Fruit fly (Drosophila melanogaster) whole organism, embryonic: ENCODE data around the gene CG31213.

ENCODE experiments used
- Awh ChIP-seq: fragments of 200-800 bp; sonication (Bioruptor generic); IDR thresholded peaks from 2 replicates; pipeline ENCODE4, ENCODE4 v1.3.6; 2022; ENCODE audit warnings: missing biosample characterization, missing genetic modification characterization
- BEAF-32 ChIP-seq: fragments of 200-800 bp; sonication (Bioruptor generic); optimal IDR thresholded peaks from 3 replicates; lab custom pipeline; 2017; ENCODE audit warnings: missing biosample characterization, missing genetic modification characterization, mild to moderate bottlenecking, moderate library complexity, missing genetic modification reagents
- CG10267 ChIP-seq: fragments of 200-800 bp; sonication (Bioruptor generic); optimal IDR thresholded peaks from 2 replicates; lab custom pipeline; 2018; ENCODE audit warnings: missing biosample characterization, mild to moderate bottlenecking, missing genetic modification characterization, moderate library complexity
- CG12236 ChIP-seq: fragments of 200-800 bp; sonication (Bioruptor generic); optimal IDR thresholded peaks from 2 replicates; lab custom pipeline; 2016; ENCODE audit warnings: missing biosample characterization, missing genetic modification characterization
- CG1233 ChIP-seq: fragments of 200-800 bp; sonication (Bioruptor generic); optimal IDR thresholded peaks from 4 replicates; lab custom pipeline; 2018; ENCODE audit warnings: missing biosample characterization, mild to moderate bottlenecking, missing genetic modification characterization
- CG12659 ChIP-seq: fragments of 200-800 bp; sonication (Bioruptor generic); optimal IDR thresholded peaks from 3 replicates; lab custom pipeline; 2017; ENCODE audit warnings: mild to moderate bottlenecking, missing biosample characterization, missing genetic modification reagents, missing genetic modification characterization
- CG15073 ChIP-seq: fragments of 200-800 bp; sonication (Bioruptor generic); optimal IDR thresholded peaks from 2 replicates; lab custom pipeline; 2016; ENCODE audit warnings: missing biosample characterization, missing genetic modification characterization
- CG15514 ChIP-seq: fragments of 200-800 bp; sonication (Bioruptor generic); optimal IDR thresholded peaks from 3 replicates; lab custom pipeline; 2017; ENCODE audit warnings: missing biosample characterization, missing genetic modification characterization, mild to moderate bottlenecking, moderate library complexity, missing genetic modification reagents
- CG1647 ChIP-seq: fragments of 200-800 bp; sonication (Bioruptor generic); optimal IDR thresholded peaks from 3 replicates; lab custom pipeline; 2016; ENCODE audit warnings: missing biosample characterization, missing genetic modification characterization
- CG16813 ChIP-seq: fragments of 200-800 bp; sonication (Bioruptor generic); IDR thresholded peaks from 3 replicates; pipeline ENCODE4 v1.3.6; 2022; ENCODE audit warnings: missing biosample characterization, missing genetic modification characterization; ENCODE audit not compliant: partially characterized antibody
- CG16815 ChIP-seq: fragments of 200-800 bp; sonication (Bioruptor generic); optimal IDR thresholded peaks from 3 replicates; lab custom pipeline; 2017; ENCODE audit warnings: missing biosample characterization, mild to moderate bottlenecking, missing genetic modification characterization
- CG17328 ChIP-seq: fragments of 200-800 bp; sonication (Bioruptor generic); IDR thresholded peaks from 2 replicates; pipeline ENCODE4 v1.3.6; 2022; ENCODE audit warnings: missing biosample characterization, missing genetic modification characterization
- CG18619 ChIP-seq: fragments of 200-800 bp; sonication (Bioruptor generic); optimal IDR thresholded peaks from 3 replicates; lab custom pipeline; 2017; ENCODE audit warnings: missing biosample characterization, mild to moderate bottlenecking, missing genetic modification characterization
- CG2199 ChIP-seq: fragments of 200-800 bp; sonication (Bioruptor generic); IDR thresholded peaks from 3 replicates; pipeline ENCODE4 v1.3.6; 2022; ENCODE audit warnings: missing biosample characterization, missing genetic modification characterization
- CG31441 ChIP-seq: fragments of 200-800 bp; sonication (Bioruptor generic); IDR thresholded peaks from 2 replicates; pipeline ENCODE4 v1.3.6; 2022; ENCODE audit warnings: missing biosample characterization, missing genetic modification characterization
- CG3281 ChIP-seq: fragments of 200-800 bp; sonication (Bioruptor generic); optimal IDR thresholded peaks from 3 replicates; lab custom pipeline; 2017; ENCODE audit warnings: missing biosample characterization, mild to moderate bottlenecking, missing genetic modification characterization
- CG4328 ChIP-seq: fragments of 200-800 bp; sonication (Bioruptor generic); optimal IDR thresholded peaks from 3 replicates; lab custom pipeline; 2017; ENCODE audit warnings: missing biosample characterization, missing genetic modification reagents, missing genetic modification characterization
- CG7556 ChIP-seq: fragments of 200-800 bp; sonication (Bioruptor generic); optimal IDR thresholded peaks from 2 replicates; lab custom pipeline; 2017; ENCODE audit warnings: missing biosample characterization, mild to moderate bottlenecking, missing genetic modification characterization
- CG7839 ChIP-seq: fragments of 200-800 bp; sonication (Bioruptor generic); optimal IDR thresholded peaks from 3 replicates; lab custom pipeline; 2018; ENCODE audit warnings: missing biosample characterization, mild to moderate bottlenecking, missing genetic modification characterization, moderate library complexity
- CG8478 ChIP-seq: fragments of >200 bp; optimal IDR thresholded peaks from 2 replicates; lab custom pipeline; 2018
- Drgx ChIP-seq: fragments of 200-800 bp; sonication (Bioruptor generic); IDR thresholded peaks from 2 replicates; pipeline ENCODE4 v1.3.6; 2022; ENCODE audit warnings: missing biosample characterization, missing genetic modification characterization
- HmgD ChIP-seq: fragments of 200-800 bp; sonication (Bioruptor generic); optimal IDR thresholded peaks from 3 replicates; lab custom pipeline; 2016; ENCODE audit warnings: missing biosample characterization, missing genetic modification characterization
- HmgZ ChIP-seq: fragments of 200-800 bp; sonication (Bioruptor generic); optimal IDR thresholded peaks from 2 replicates; lab custom pipeline; 2018; ENCODE audit warnings: missing biosample characterization, mild to moderate bottlenecking, missing genetic modification characterization
- Hr51 ChIP-seq, 2 experiments: fragments of 200-800 bp; sonication (Bioruptor generic); optimal IDR thresholded peaks; 2 replicates in 1 of 2; 3 replicates in 1 of 2; lab custom pipeline; 2016 to 2018; ENCODE audit warnings: missing biosample characterization in 2 of 2, missing genetic modification characterization in 2 of 2, mild to moderate bottlenecking in 1 of 2, moderate library complexity in 1 of 2
- Lhr ChIP-seq: fragments of 200-800 bp; sonication (Bioruptor generic); optimal IDR thresholded peaks from 3 replicates; lab custom pipeline; 2017; ENCODE audit warnings: mild to moderate bottlenecking, missing biosample characterization, missing genetic modification reagents, missing genetic modification characterization
- Mad ChIP-seq: fragments of 200-800 bp; sonication (Bioruptor generic); optimal IDR thresholded peaks from 2 replicates; lab custom pipeline; 2016; ENCODE audit warnings: missing biosample characterization, missing genetic modification characterization
- Pdp1 ChIP-seq, 2 experiments: fragments of 200-800 bp; sonication (Bioruptor generic); optimal IDR thresholded peaks; 3 replicates each; lab custom pipeline; 2016; ENCODE audit warnings: missing biosample characterization in 2 of 2, missing genetic modification characterization in 2 of 2, mild to moderate bottlenecking in 1 of 2, moderate library complexity in 1 of 2
- Ravus ChIP-seq: fragments of 200-800 bp; sonication (Bioruptor generic); IDR thresholded peaks from 2 replicates; pipeline ENCODE4 v1.3.6; 2022; ENCODE audit warnings: missing biosample characterization, missing genetic modification characterization
- Usf ChIP-seq: fragments of 200-800 bp; sonication (Bioruptor generic); optimal IDR thresholded peaks from 2 replicates; lab custom pipeline; 2017; ENCODE audit warnings: missing genotype, missing biosample characterization, missing genetic modification characterization
- Vsx1 ChIP-seq: fragments of 200-800 bp; sonication (Bioruptor generic); optimal IDR thresholded peaks from 2 replicates; lab custom pipeline; 2017; ENCODE audit warnings: missing biosample characterization, mild to moderate bottlenecking, missing genetic modification characterization, missing genetic modification reagents
- disco-r ChIP-seq: fragments of 200-800 bp; sonication (Bioruptor generic); optimal IDR thresholded peaks from 2 replicates; lab custom pipeline; 2016; ENCODE audit warnings: missing biosample characterization, missing genetic modification characterization
- dm ChIP-seq: fragments of 200-800 bp; sonication (Bioruptor generic); optimal IDR thresholded peaks from 3 replicates; lab custom pipeline; 2016; ENCODE audit warnings: missing biosample characterization, missing genetic modification characterization
- en ChIP-seq: fragments of 200-800 bp; sonication (Bioruptor generic); optimal IDR thresholded peaks from 2 replicates; lab custom pipeline; 2016; ENCODE audit warnings: missing biosample characterization, missing genetic modification characterization
- fru ChIP-seq: fragments of >200 bp; optimal IDR thresholded peaks from 2 replicates; lab custom pipeline; 2017
- gce ChIP-seq: fragments of 200-800 bp; sonication (Bioruptor generic); IDR thresholded peaks from 3 replicates; pipeline ENCODE4 v1.3.6; 2022; ENCODE audit warnings: missing biosample characterization, missing genetic modification characterization
- grau ChIP-seq: fragments of 200-800 bp; optimal IDR thresholded peaks from 3 replicates; lab custom pipeline; 2019; ENCODE audit warnings: missing biosample characterization, mild to moderate bottlenecking, missing genetic modification characterization, moderate library complexity
- ham ChIP-seq: fragments of 200-800 bp; sonication (Bioruptor generic); IDR thresholded peaks from 2 replicates; pipeline ENCODE4 v1.3.6; 2022; ENCODE audit warnings: missing biosample characterization, missing genetic modification characterization
- kay ChIP-seq: fragments of 200-800 bp; sonication (Bioruptor generic); optimal IDR thresholded peaks from 2 replicates; lab custom pipeline; 2016; ENCODE audit warnings: missing biosample characterization, missing genetic modification characterization
- lmd ChIP-seq: fragments of 200-800 bp; sonication (Bioruptor generic); IDR thresholded peaks from 2 replicates; pipeline ENCODE4 v1.3.6; 2022; ENCODE audit warnings: missing biosample characterization, missing genetic modification characterization
- lola ChIP-seq, 3 experiments: fragments of >200 bp in 2 of 3; fragments of 200-800 bp in 1 of 3; sonication (Bioruptor generic) in 1 of 3; optimal IDR thresholded peaks; 2 replicates each; lab custom pipeline; 2017 to 2019; ENCODE audit warnings: missing biosample characterization in 3 of 3, missing genetic modification characterization in 3 of 3, mild to moderate bottlenecking in 1 of 3, moderate library complexity in 1 of 3
- pros ChIP-seq: fragments of 200-800 bp; sonication (Bioruptor generic); optimal IDR thresholded peaks from 3 replicates; lab custom pipeline; 2019; ENCODE audit warnings: missing biosample characterization, mild to moderate bottlenecking, missing genetic modification characterization, moderate library complexity
- schlank ChIP-seq: fragments of 200-800 bp; sonication (Bioruptor generic); optimal IDR thresholded peaks from 2 replicates; lab custom pipeline; 2018; ENCODE audit warnings: missing biosample characterization, mild to moderate bottlenecking, missing genetic modification characterization
- sd ChIP-seq: fragments of 200-800 bp; sonication (Bioruptor generic); optimal IDR thresholded peaks from 3 replicates; lab custom pipeline; 2018; ENCODE audit warnings: missing biosample characterization, mild to moderate bottlenecking, missing genetic modification characterization, moderate library complexity
- sim ChIP-seq: fragments of 200-800 bp; sonication (Bioruptor generic); IDR thresholded peaks from 2 replicates; pipeline ENCODE4 v1.3.6; 2022; ENCODE audit warnings: missing biosample characterization, missing genetic modification characterization
- slou ChIP-seq: fragments of 200-800 bp; sonication (Bioruptor generic); optimal IDR thresholded peaks from 3 replicates; lab custom pipeline; 2016; ENCODE audit warnings: missing biosample characterization, missing genetic modification characterization
- sob ChIP-seq: fragments of 200-800 bp; sonication (Bioruptor generic); IDR thresholded peaks from 2 replicates; pipeline ENCODE4 v1.3.6; 2022; ENCODE audit warnings: missing biosample characterization, missing genetic modification characterization
- sr ChIP-seq: fragments of 200-800 bp; sonication (Bioruptor generic); IDR thresholded peaks from 3 replicates; pipeline ENCODE4 v1.3.6; 2022; ENCODE audit warnings: missing biosample characterization, missing genetic modification characterization
- unc-4 ChIP-seq: fragments of 200-800 bp; sonication (Bioruptor generic); IDR thresholded peaks from 2 replicates; pipeline ENCODE4 v1.3.6; 2022; ENCODE audit warnings: missing biosample characterization, missing genetic modification characterization; ENCODE audit not compliant: partially characterized antibody
- zen2 ChIP-seq: fragments of 200-800 bp; sonication (Bioruptor generic); IDR thresholded peaks from 3 replicates; pipeline ENCODE4 v1.3.6; 2022; ENCODE audit warnings: missing biosample characterization, missing genetic modification characterization; ENCODE audit not compliant: partially characterized antibody

Gene CG31213

dm6 chr3R:19934840-19935776, 37.6 kb upstream of the CG31213 start, which contains the start of gene mira (continued):
- no peak for TF ChIP-seq CG12659 (GFP tag; lab: Kevin White, UChicago)
- TF ChIP-seq sob (GFP tag; lab: Robert Waterston, UW): no peak
- TF ChIP-seq CG17328 (GFP tag; lab: Robert Waterston, UW): no peak
- no peak for TF ChIP-seq lmd
- peak; percentile 36 for TF ChIP-seq CG10267 (tag; lab: Kevin White, UChicago)
- TF ChIP-seq disco-r (GFP tag; lab: Kevin White, UChicago): no peak
- peak; percentile 14 for TF ChIP-seq grau (tag; lab: Kevin White, UChicago)
- no peak for TF ChIP-seq CG3281 (GFP tag; lab: Kevin White, UChicago)
- TF ChIP-seq CG1233 (GFP tag; lab: Kevin White, UChicago): no peak
- no peak for TF ChIP-seq en (GFP tag; lab: Kevin White, UChicago)
- TF ChIP-seq Pdp1 (GFP tag; optimal IDR thresholded peaks at IDR 0.05; lab: Kevin White, UChicago): no peak
- TF ChIP-seq schlank: no peak
- no peak for TF ChIP-seq dm (GFP tag; lab: Kevin White, UChicago)
- no peak for TF ChIP-seq HmgD (GFP tag; lab: Kevin White, UChicago)
- TF ChIP-seq CG15073 (GFP tag; lab: Kevin White, UChicago): no peak
- no peak for TF ChIP-seq CG18619
- TF ChIP-seq Hr51 (GFP tag; optimal IDR thresholded peaks at IDR 0.05; lab: Kevin White, UChicago): no peak
- TF ChIP-seq ham (GFP tag; lab: Robert Waterston, UW): no peak
- no peak for TF ChIP-seq fru (lab: Kevin White, UChicago)
- no peak for TF ChIP-seq Mad (GFP tag; lab: Kevin White, UChicago)
- TF ChIP-seq Lhr (GFP tag; lab: Kevin White, UChicago): no peak
- peak in 1 of 3 experiments; percentile 78 for TF ChIP-seq lola (GFP tag; optimal IDR thresholded peaks at IDR 0.05; lab: Kevin White, UChicago)
- TF ChIP-seq sr (GFP tag; lab: Robert Waterston, UW): no peak
- TF ChIP-seq BEAF-32: no peak
- peak; percentile 5 for TF ChIP-seq Usf
- TF ChIP-seq CG2199: 0 out of 3 replicates have a peak, but pooled peaks have one; percentile 8
- no peak for TF ChIP-seq CG1647 (GFP tag; lab: Kevin White, UChicago)
- TF ChIP-seq sd (tag; lab: Kevin White, UChicago): peak; percentile 36
- TF ChIP-seq kay (GFP tag; lab: Kevin White, UChicago): no peak
- TF ChIP-seq CG7839: no peak
- TF ChIP-seq HmgZ (tag; lab: Kevin White, UChicago): no peak
- no peak for TF ChIP-seq Awh (GFP tag; lab: Robert Waterston, UW)
- TF ChIP-seq CG8478 (lab: Kevin White, UChicago): no peak
- TF ChIP-seq CG16813: no peak
- TF ChIP-seq gce: no peak
- no peak for TF ChIP-seq slou (GFP tag; lab: Kevin White, UChicago)
- TF ChIP-seq sim (GFP tag; lab: Robert Waterston, UW): no peak
- TF ChIP-seq unc-4: no peak
- TF ChIP-seq Drgx (GFP tag; lab: Robert Waterston, UW): no peak
- no peak for TF ChIP-seq Vsx1
- peak; percentile 34 for TF ChIP-seq CG7556
- TF ChIP-seq zen2: no peak
- no peak for TF ChIP-seq CG12236 (GFP tag; lab: Kevin White, UChicago)
- TF ChIP-seq pros (GFP tag; lab: Kevin White, UChicago): peak; percentile 93
- TF ChIP-seq CG31441: 0 out of 2 replicates have a peak, but pooled peaks have one; percentile 28
- TF ChIP-seq CG15514 (GFP tag; lab: Kevin White, UChicago): no peak
- TF ChIP-seq Ravus (GFP tag; lab: Robert Waterston, UW): no peak
- peak; percentile 38 for TF ChIP-seq CG16815 (GFP tag; lab: Kevin White, UChicago)
- TF ChIP-seq CG4328 (GFP tag; lab: Kevin White, UChicago): no peak
